Worm (Caenorhabditis elegans) whole organism, L2 larva: Measurements from ENCODE around the gene jud-4.

Experiments
- ZK546.5 ChIP-seq: sonication (generic microtip); optimal IDR thresholded peaks from 2 replicates; lab custom pipeline; 2017; ENCODE audit warnings: missing biosample characterization, missing genetic modification characterization
- ceh-16 ChIP-seq: fragments of 150-350 bp; optimal IDR thresholded peaks from 2 replicates; lab custom pipeline; 2014; ENCODE audit warnings: missing biosample characterization, missing genetic modification characterization
- ceh-82 ChIP-seq: fragments of 150-350 bp; optimal IDR thresholded peaks from 2 replicates; lab custom pipeline; 2014; ENCODE audit warnings: missing biosample characterization, missing genetic modification characterization
- fos-1 ChIP-seq: fragments of 150-350 bp; optimal IDR thresholded peaks from 2 replicates; lab custom pipeline; 2014; ENCODE audit warnings: missing biosample characterization, missing genetic modification characterization
- lin-11 ChIP-seq: fragments of 150-350 bp; sonication (generic microtip); optimal IDR thresholded peaks from 2 replicates; lab custom pipeline; 2014; ENCODE audit warnings: missing biosample characterization, missing genetic modification characterization, inconsistent platforms, mixed read lengths
- nhr-25 ChIP-seq: fragments of 150-350 bp; sonication (generic microtip); optimal IDR thresholded peaks from 3 replicates; lab custom pipeline; 2014; ENCODE audit warnings: missing biosample characterization, missing genetic modification characterization
- nhr-77 ChIP-seq: fragments of 150-350 bp; optimal IDR thresholded peaks from 2 replicates; lab custom pipeline; 2014; ENCODE audit warnings: missing biosample characterization, missing genetic modification characterization
- skn-1 ChIP-seq: sonication (generic microtip); optimal IDR thresholded peaks from 2 replicates; lab custom pipeline; 2017; ENCODE audit warnings: missing biosample characterization, missing genetic modification characterization
- unc-62 ChIP-seq: fragments of 150-350 bp; optimal IDR thresholded peaks from 2 replicates; lab custom pipeline; 2014; ENCODE audit warnings: missing biosample characterization, missing genetic modification reagents, missing genetic modification characterization

DNA sequence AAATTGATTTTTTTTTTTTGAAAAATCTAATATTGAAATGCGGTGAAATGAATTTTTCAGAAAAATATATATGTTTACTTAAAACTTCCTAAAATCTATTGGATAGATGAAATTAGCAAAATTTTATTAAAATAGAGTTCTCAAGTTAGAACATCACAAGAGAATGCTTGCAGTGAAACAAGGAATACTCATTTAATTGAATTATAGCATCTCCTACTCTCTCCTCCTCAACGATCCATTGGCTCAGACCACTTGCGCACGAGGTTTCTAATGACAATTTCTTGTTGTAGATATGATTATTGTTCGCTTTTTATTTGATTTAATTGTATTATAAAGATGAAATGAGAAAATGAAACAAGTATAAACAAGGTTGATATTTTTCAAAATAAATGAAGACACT is 37.9 kb downstream of the jud-4 start:
- TF ChIP-seq nhr-77 (tag; lab: Kevin White, UChicago), result no peak
- no peak for TF ChIP-seq ceh-82 (tag; lab: Kevin White, UChicago)
- no peak for TF ChIP-seq nhr-25 (tag; lab: Kevin White, UChicago)
- TF ChIP-seq ZK546.5 (tag; lab: Kevin White, UChicago), result no peak
- TF ChIP-seq ceh-16, result no peak
- TF ChIP-seq unc-62 (GFP tag; lab: Kevin White, UChicago), result no peak
- no peak for TF ChIP-seq fos-1 (tag; lab: Kevin White, UChicago)
- no peak for TF ChIP-seq skn-1 (tag; lab: Kevin White, UChicago)
- TF ChIP-seq lin-11 (tag; lab: Kevin White, UChicago), result no peak
